Fruit fly (Drosophila melanogaster) whole organism, wandering third instar larva: ENCODE results near the gene CG33689.
A peak's percentile ranks its signal among the peaks of the same experiment; 100 is the strongest.

Source experiments
- CG32264 ChIP-seq: fragments of 200-800 bp; sonication (Bioruptor generic); optimal IDR thresholded peaks from 2 replicates; lab custom pipeline; 2016; ENCODE audit warnings: missing biosample characterization, missing genetic modification characterization
- CG9705 ChIP-seq: fragments of 200-800 bp; sonication (Bioruptor generic); optimal IDR thresholded peaks from 2 replicates; lab custom pipeline; 2018; ENCODE audit warnings: missing biosample characterization, mild to moderate bottlenecking, missing genetic modification characterization
- CrebA ChIP-seq: fragments of 200-800 bp; sonication (Bioruptor generic); optimal IDR thresholded peaks from 2 replicates; lab custom pipeline; 2016; ENCODE audit warnings: missing biosample characterization, mild to moderate bottlenecking, missing genetic modification characterization, borderline replicate concordance
- Dfd ChIP-seq: fragments of >200 bp; optimal IDR thresholded peaks from 2 replicates; lab custom pipeline; 2017; ENCODE audit warnings: missing biosample characterization, missing genetic modification characterization
- Dif ChIP-seq: fragments of 200-275, 200-300 bp; sonication (Bioruptor generic); optimal IDR thresholded peaks from 2 replicates; lab custom pipeline; 2018; ENCODE audit warnings: missing biosample characterization, missing genetic modification characterization; ENCODE audit not compliant: partially characterized antibody
- GATAd ChIP-seq: sonication (Bioruptor generic); optimal IDR thresholded peaks from 2 replicates; lab custom pipeline; 2016; ENCODE audit warnings: missing biosample characterization, missing genetic modification characterization
- HLH106 ChIP-seq: fragments of 200-800 bp; optimal IDR thresholded peaks from 3 replicates; lab custom pipeline; 2019; ENCODE audit warnings: missing biosample characterization, mild to moderate bottlenecking, missing genetic modification characterization, moderate library complexity
- Hnf4 ChIP-seq: fragments of 200-800 bp; sonication (Bioruptor generic); optimal IDR thresholded peaks from 2 replicates; lab custom pipeline; 2016; ENCODE audit warnings: missing biosample characterization, mild to moderate bottlenecking, missing genetic modification characterization
- Hr78 ChIP-seq: fragments of >200 bp; optimal IDR thresholded peaks from 2 replicates; lab custom pipeline; 2017; ENCODE audit warnings: missing biosample characterization, missing genetic modification characterization
- Hr83 ChIP-seq: fragments of 200-300 bp; sonication (Bioruptor generic); optimal IDR thresholded peaks from 2 replicates; lab custom pipeline; 2016; ENCODE audit warnings: missing biosample characterization, mild to moderate bottlenecking, missing genetic modification characterization, moderate library complexity; ENCODE audit not compliant: poor library complexity, severe bottlenecking
- Jra ChIP-seq: sonication (Bioruptor generic); optimal IDR thresholded peaks from 2 replicates; lab custom pipeline; 2016; ENCODE audit warnings: missing biosample characterization, missing genetic modification characterization
- Mio ChIP-seq: sonication (Bioruptor generic); optimal IDR thresholded peaks from 2 replicates; lab custom pipeline; 2016; ENCODE audit warnings: missing biosample characterization, missing genetic modification characterization
- Myc ChIP-seq: fragments of >200 bp; optimal IDR thresholded peaks from 2 replicates; lab custom pipeline; 2017
- N ChIP-seq: fragments of >200 bp; optimal IDR thresholded peaks from 2 replicates; lab custom pipeline; 2018; ENCODE audit warnings: missing biosample characterization, missing external identifiers, missing genetic modification characterization
- OdsH ChIP-seq: fragments of 200-800 bp; sonication (Bioruptor generic); optimal IDR thresholded peaks from 2 replicates; lab custom pipeline; 2016; ENCODE audit warnings: missing biosample characterization, mild to moderate bottlenecking, missing genetic modification characterization
- Rel ChIP-seq, 2 experiments: fragments of 200-800 bp; sonication (Bioruptor generic) in 1 of 2; optimal IDR thresholded peaks; 2 replicates in 1 of 2; 3 replicates in 1 of 2; lab custom pipeline; 2016 to 2019; ENCODE audit warnings: mild to moderate bottlenecking in 2 of 2, missing biosample characterization in 2 of 2, missing genetic modification characterization in 2 of 2, moderate library complexity in 1 of 2
- Sp1 ChIP-seq: fragments of 200-800 bp; sonication (Bioruptor generic); optimal IDR thresholded peaks from 3 replicates; lab custom pipeline; 2019; ENCODE audit warnings: missing biosample characterization, mild to moderate bottlenecking, missing genetic modification characterization, moderate library complexity
- Vsx2 ChIP-seq: fragments of 200-300, 225-300 bp; sonication (Bioruptor generic); optimal IDR thresholded peaks from 2 replicates; lab custom pipeline; 2018; ENCODE audit warnings: missing biosample characterization, missing genetic modification characterization; ENCODE audit not compliant: partially characterized antibody
- br ChIP-seq: fragments of 200-800 bp; sonication (Bioruptor generic); optimal IDR thresholded peaks from 2 replicates; lab custom pipeline; 2016; ENCODE audit warnings: missing biosample characterization, missing genetic modification characterization
- brk ChIP-seq: fragments of 200-800 bp; sonication (Bioruptor generic); optimal IDR thresholded peaks from 2 replicates; lab custom pipeline; 2016; ENCODE audit warnings: missing biosample characterization, mild to moderate bottlenecking, missing genetic modification characterization
- dl ChIP-seq, 2 experiments: fragments of 175-275, 200-275 bp in 1 of 2; fragments of 200-275 bp in 1 of 2; sonication (Bioruptor generic); optimal IDR thresholded peaks; lab custom pipeline; 2018; ENCODE audit warnings: mild to moderate bottlenecking in 2 of 2, missing biosample characterization in 2 of 2, missing genetic modification characterization in 2 of 2, moderate library complexity in 2 of 2; ENCODE audit not compliant: partially characterized antibody in 2 of 2, insufficient read depth in 1 of 2
- dmrt93B ChIP-seq: fragments of 200-800 bp; sonication (Bioruptor generic); optimal IDR thresholded peaks from 2 replicates; lab custom pipeline; 2018; ENCODE audit warnings: missing biosample characterization, mild to moderate bottlenecking, missing genetic modification characterization
- dsf ChIP-seq: sonication (Bioruptor generic); optimal IDR thresholded peaks from 2 replicates; lab custom pipeline; 2016; ENCODE audit warnings: missing biosample characterization, missing genetic modification characterization, borderline replicate concordance
- ey ChIP-seq: fragments of 200-800 bp; sonication (Bioruptor generic); optimal IDR thresholded peaks from 2 replicates; lab custom pipeline; 2016; ENCODE audit warnings: missing biosample characterization, missing genetic modification characterization
- foxo ChIP-seq, 2 experiments: fragments of 200-800 bp; sonication (Bioruptor generic); optimal IDR thresholded peaks; 2 replicates in 1 of 2; 3 replicates in 1 of 2; lab custom pipeline; 2016 to 2017; ENCODE audit warnings: missing biosample characterization in 2 of 2, missing genetic modification characterization in 2 of 2
- fru ChIP-seq: fragments of 200-800 bp; sonication (Bioruptor generic); optimal IDR thresholded peaks from 3 replicates; lab custom pipeline; 2016; ENCODE audit warnings: missing biosample characterization, mild to moderate bottlenecking, missing genetic modification characterization
- h ChIP-seq: fragments of 200-800 bp; sonication (Bioruptor generic); optimal IDR thresholded peaks from 3 replicates; lab custom pipeline; 2016; ENCODE audit warnings: missing biosample characterization, mild to moderate bottlenecking, missing genetic modification characterization
- jim ChIP-seq: fragments of 175-275, 200-325 bp; sonication (Bioruptor generic); optimal IDR thresholded peaks from 2 replicates; lab custom pipeline; 2016; ENCODE audit warnings: missing biosample characterization, mild to moderate bottlenecking, missing genetic modification characterization
- pan ChIP-seq: fragments of >200 bp; optimal IDR thresholded peaks from 2 replicates; lab custom pipeline; 2017
- psq ChIP-seq: fragments of 200-800 bp; sonication (Bioruptor generic); optimal IDR thresholded peaks from 3 replicates; lab custom pipeline; 2017; ENCODE audit warnings: missing biosample characterization, mild to moderate bottlenecking, missing genetic modification characterization, moderate library complexity
- rgr ChIP-seq: fragments of 200-800 bp; sonication (Bioruptor generic); optimal IDR thresholded peaks from 3 replicates; lab custom pipeline; 2016; ENCODE audit warnings: missing biosample characterization, mild to moderate bottlenecking, missing genetic modification characterization
- sage ChIP-seq: fragments of 200-800 bp; sonication (Bioruptor generic); optimal IDR thresholded peaks from 2 replicates; lab custom pipeline; 2016; ENCODE audit warnings: missing biosample characterization, mild to moderate bottlenecking, missing genetic modification characterization
- sv ChIP-seq: fragments of 200-800 bp; sonication (Bioruptor generic); optimal IDR thresholded peaks from 3 replicates; lab custom pipeline; 2016; ENCODE audit warnings: missing biosample characterization, missing genetic modification characterization
- tai ChIP-seq: sonication (Bioruptor generic); optimal IDR thresholded peaks from 2 replicates; lab custom pipeline; 2016; ENCODE audit warnings: missing biosample characterization, missing genetic modification characterization
- usp ChIP-seq: fragments of >200 bp; optimal IDR thresholded peaks from 2 replicates; lab custom pipeline; 2017; ENCODE audit warnings: missing biosample characterization, missing genetic modification characterization
- woc ChIP-seq: sonication (Bioruptor generic); optimal IDR thresholded peaks from 2 replicates; lab custom pipeline; 2016; ENCODE audit warnings: missing biosample characterization, mild to moderate bottlenecking, missing genetic modification characterization

CG33689 gene

dm6 chr3L:16197450-16197918 is 2.5 kb upstream of the CG33689 start, which contains the start of gene CG33687:
Gene CG33687 (plus strand): TSS chr3L:16197868.
- no peak for TF ChIP-seq pan (lab: Kevin White, UChicago)
- no peak for TF ChIP-seq Dif
- no peak for TF ChIP-seq dmrt93B (GFP tag; lab: Kevin White, UChicago)
- TF ChIP-seq brk (GFP tag; lab: Kevin White, UChicago), result no peak
- no peak for TF ChIP-seq tai (GFP tag; lab: Kevin White, UChicago)
- TF ChIP-seq Myc, result no peak
- TF ChIP-seq GATAd (GFP tag; lab: Kevin White, UChicago), result no peak
- TF ChIP-seq foxo (GFP tag; optimal IDR thresholded peaks at IDR 0.05; lab: Kevin White, UChicago), result no peak
- TF ChIP-seq Hr78 (GFP tag; lab: Kevin White, UChicago), result no peak
- TF ChIP-seq rgr (GFP tag; lab: Kevin White, UChicago), result no peak
- TF ChIP-seq sage (GFP tag; lab: Kevin White, UChicago), result no peak
- no peak for TF ChIP-seq Dfd (GFP tag; lab: Kevin White, UChicago)
- TF ChIP-seq CG9705 (GFP tag; lab: Kevin White, UChicago), result no peak
- no peak for TF ChIP-seq Hr83 (GFP tag; lab: Kevin White, UChicago)
- no peak for TF ChIP-seq OdsH
- TF ChIP-seq ey (GFP tag; lab: Kevin White, UChicago), result no peak
- TF ChIP-seq br (GFP tag; lab: Kevin White, UChicago), result no peak

dm6 chr3L:16198920-16199319 is 1.1 kb upstream of the CG33689 start, which contains the start of gene CG33688:
Gene CG33688 (plus strand): TSS chr3L:16199220.
- TF ChIP-seq CrebA (no peak), Dfd (GFP tag; lab: Kevin White, UChicago) (no peak), brk (GFP tag; lab: Kevin White, UChicago) (no peak), h (GFP tag; lab: Kevin White, UChicago) (no peak), tai (GFP tag; lab: Kevin White, UChicago) (no peak), GATAd (GFP tag; lab: Kevin White, UChicago) (no peak), Vsx2 (GFP tag; lab: Kevin White, UChicago) (no peak), OdsH (no peak), Hnf4 (GFP tag; lab: Kevin White, UChicago) (no peak), br (GFP tag; lab: Kevin White, UChicago) (no peak), usp (GFP tag; lab: Kevin White, UChicago) (no peak), Mio (GFP tag; lab: Kevin White, UChicago) (no peak), foxo (GFP tag; optimal IDR thresholded peaks at IDR 0.05; lab: Kevin White, UChicago) (no peak), Sp1 (GFP tag; lab: Kevin White, UChicago) (no peak), ey (GFP tag; lab: Kevin White, UChicago) (no peak), pan (lab: Kevin White, UChicago) (no peak), dl (GFP tag; optimal IDR thresholded peaks at IDR 0.05; lab: Kevin White, UChicago; ENCODE audit: insufficient read depth in 1 of 2, partially characterized antibody in 2 of 2) (no peak), dmrt93B (GFP tag; lab: Kevin White, UChicago) (no peak)
- TF ChIP-seq, all 38 proteins: peak for 0

dm6 chr3L:16201028-16201427 is 999 bp downstream of the CG33689 start, which contains the start of gene dls:
Gene dls (plus strand): TSS chr3L:16201328.
- TF ChIP-seq N (GFP tag; lab: Kevin White, UChicago), result no peak
- no peak for TF ChIP-seq Jra
- TF ChIP-seq pan (lab: Kevin White, UChicago), result no peak
- TF ChIP-seq Vsx2 (GFP tag; lab: Kevin White, UChicago), result no peak
- TF ChIP-seq, all 38 proteins: peak for 0

dm6 chr3L:16202550-16202949 is 2.5 kb downstream of the CG33689 start:
- no peak for TF ChIP-seq Hr78 (GFP tag; lab: Kevin White, UChicago)
- TF ChIP-seq Vsx2 (GFP tag; lab: Kevin White, UChicago), result no peak
- TF ChIP-seq h (GFP tag; lab: Kevin White, UChicago), result peak; percentile 69
- no peak for TF ChIP-seq pan (lab: Kevin White, UChicago)
- peak; percentile 52 for TF ChIP-seq tai (GFP tag; lab: Kevin White, UChicago)
- TF ChIP-seq Rel (GFP tag; optimal IDR thresholded peaks at IDR 0.05; lab: Kevin White, UChicago), result no peak
- TF ChIP-seq Rel (tag; optimal IDR thresholded peaks at IDR 0.05; lab: Kevin White, UChicago), result no peak
- no peak for TF ChIP-seq GATAd (GFP tag; lab: Kevin White, UChicago)
- peak; percentile 5 for TF ChIP-seq br (GFP tag; lab: Kevin White, UChicago)
- TF ChIP-seq brk (GFP tag; lab: Kevin White, UChicago), result no peak
- no peak for TF ChIP-seq Dfd (GFP tag; lab: Kevin White, UChicago)
- no peak for TF ChIP-seq sv (GFP tag; lab: Kevin White, UChicago)
- no peak for TF ChIP-seq Jra
- peak; percentile 63 for TF ChIP-seq ey (GFP tag; lab: Kevin White, UChicago)
- TF ChIP-seq Mio (GFP tag; lab: Kevin White, UChicago), result no peak
- no peak for TF ChIP-seq Hr83 (GFP tag; lab: Kevin White, UChicago)
- peak; percentile 47 for TF ChIP-seq Sp1 (GFP tag; lab: Kevin White, UChicago)
- no peak for TF ChIP-seq jim (GFP tag; lab: Kevin White, UChicago)
- TF ChIP-seq fru (GFP tag; lab: Kevin White, UChicago), result peak; percentile 62
- no peak for TF ChIP-seq CG32264 (GFP tag; lab: Kevin White, UChicago)
- no peak for TF ChIP-seq dl (GFP tag; optimal IDR thresholded peaks at IDR 0.05; lab: Kevin White, UChicago; ENCODE audit: insufficient read depth in 1 of 2, partially characterized antibody in 2 of 2)
- TF ChIP-seq foxo (GFP tag; optimal IDR thresholded peaks at IDR 0.05; lab: Kevin White, UChicago), result peak in 1 of 2 experiments; percentile 65
- TF ChIP-seq dmrt93B (GFP tag; lab: Kevin White, UChicago), result peak; percentile 37
- TF ChIP-seq Hnf4 (GFP tag; lab: Kevin White, UChicago), result no peak
- no peak for TF ChIP-seq sage (GFP tag; lab: Kevin White, UChicago)
- TF ChIP-seq usp (GFP tag; lab: Kevin White, UChicago), result no peak
- TF ChIP-seq rgr (GFP tag; lab: Kevin White, UChicago), result peak; percentile 53
- TF ChIP-seq N (GFP tag; lab: Kevin White, UChicago), result no peak
- peak; percentile 48 for TF ChIP-seq HLH106
- TF ChIP-seq Myc, result no peak
- TF ChIP-seq dsf (GFP tag; lab: Kevin White, UChicago), result no peak
- no peak for TF ChIP-seq CrebA
- peak; percentile 50 for TF ChIP-seq woc (GFP tag; lab: Kevin White, UChicago)
- peak; percentile 42 for TF ChIP-seq psq (GFP tag; lab: Kevin White, UChicago)
- no peak for TF ChIP-seq CG9705 (GFP tag; lab: Kevin White, UChicago)
